Fruit fly (Drosophila melanogaster) whole organism, embryonic: ENCODE measurements around the gene CG10232.

Experiments used
- CG8478 ChIP-seq: fragments of >200 bp; optimal IDR thresholded peaks from 2 replicates; lab custom pipeline; 2018
- E2f2 ChIP-seq: fragments of 200-800 bp; sonication (Bioruptor generic); IDR thresholded peaks from 2 replicates; pipeline ENCODE4 v1.3.6; 2022; ENCODE audit warnings: missing biosample characterization, missing genetic modification characterization
- Fer2 ChIP-seq: fragments of 200-800 bp; sonication (Bioruptor generic); optimal IDR thresholded peaks from 2 replicates; lab custom pipeline; 2018; ENCODE audit warnings: missing biosample characterization, mild to moderate bottlenecking, missing genetic modification characterization, moderate library complexity
- Side ChIP-seq: fragments of 200-800 bp; sonication (Bioruptor generic); optimal IDR thresholded peaks from 2 replicates; lab custom pipeline; 2016; ENCODE audit warnings: missing biosample characterization, missing genetic modification characterization
- ash1 ChIP-seq: fragments of 200-800 bp; sonication (Bioruptor generic); optimal IDR thresholded peaks from 2 replicates; lab custom pipeline; 2018; ENCODE audit warnings: missing biosample characterization, mild to moderate bottlenecking, missing genetic modification characterization
- pan ChIP-seq, 4 experiments: fragments of >200 bp in 3 of 4; fragments of 200-800 bp in 1 of 4; sonication (Bioruptor generic) in 1 of 4; optimal IDR thresholded peaks in 3 of 4; IDR thresholded peaks in 1 of 4; 2 replicates each; pipeline versions ENCODE4 v1.3.6 to Lab custom; 2017 to 2022; ENCODE audit warnings: missing biosample characterization in 2 of 4, missing genetic modification characterization in 2 of 4, mixed read lengths in 1 of 4
- wdn ChIP-seq: fragments of 200-800 bp; sonication (Bioruptor generic); IDR thresholded peaks from 2 replicates; pipeline ENCODE4 v1.3.6; 2022; ENCODE audit warnings: missing biosample characterization, missing genetic modification characterization

dm6 chr3R:23722680-23723372, 1.4 kb upstream of the CG10232 start, which contains the start of gene CG10365:
- TF ChIP-seq E2f2 = peak; percentile 56; the same call in 1 of the 2 replicates
- no peak for TF ChIP-seq Side (GFP tag; lab: Kevin White, UChicago)
- TF ChIP-seq CG8478 (lab: Kevin White, UChicago) = no peak
- peak; percentile 75 for TF ChIP-seq Fer2
- TF ChIP-seq pan (optimal IDR thresholded peaks at IDR 0.05; lab: Kevin White, UChicago) = no peak
- peak in 1 of 2 experiments; percentile 93 for TF ChIP-seq pan (GFP tag; optimal IDR thresholded peaks at IDR 0.05 in 1 of 2, IDR thresholded peaks at IDR 0.05 in 1 of 2)
- no peak for TF ChIP-seq ash1 (GFP tag; lab: Kevin White, UChicago)
- peak; percentile 70 for TF ChIP-seq wdn
